Fruit fly (Drosophila melanogaster): ENCODE measurements around the gene loj.

DNA sequence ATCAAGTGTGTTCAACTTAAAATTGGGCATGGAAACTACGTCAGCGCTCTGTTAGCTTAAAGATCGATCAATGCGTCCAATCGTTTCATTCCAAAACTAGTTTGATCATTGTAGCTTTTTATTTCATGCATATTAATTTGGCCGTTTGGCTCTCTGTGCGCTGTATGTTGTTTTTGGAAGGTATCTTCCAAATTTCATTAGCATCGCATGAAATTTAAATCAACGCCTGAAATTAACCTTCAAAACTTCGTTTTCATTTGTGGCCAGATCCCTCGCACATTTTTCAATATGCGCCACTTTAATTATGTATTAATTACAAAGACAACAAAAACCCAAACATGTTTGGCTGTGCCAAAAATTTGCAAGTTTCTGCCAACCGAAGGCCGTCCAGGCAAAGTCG, 43.8 kb downstream of the loj start:
- TF ChIP-seq CG8478 (optimal IDR thresholded peaks at IDR 0.05) (no peak), CTCF (optimal IDR thresholded peaks at IDR 0.05) (no peak)
